Worm (Caenorhabditis elegans) whole organism, midembryonic: ENCODE measurements around the gene arrd-1.

ENCODE experiments used
- cog-1 ChIP-seq: sonication (generic microtip); optimal IDR thresholded peaks from 2 replicates; lab custom pipeline; 2016; ENCODE audit warnings: missing genetic modification characterization, missing compliant biosample characterization
- flt-1 ChIP-seq: fragments of 200-800 bp; sonication (Bioruptor generic); IDR thresholded peaks from 2 replicates; pipeline ENCODE4 v1.3.6; 2022; ENCODE audit warnings: missing genetic modification characterization, missing compliant biosample characterization
- klf-2 ChIP-seq: fragments of 200-800 bp; sonication (Bioruptor generic); conservative IDR thresholded peaks from 2 replicates; pipeline ENCODE4 v1.3.6; 2022; ENCODE audit warnings: missing genetic modification reagents, missing genetic modification characterization, missing compliant biosample characterization
- ref-1 ChIP-seq: fragments of 200-800 bp; sonication (Bioruptor generic); conservative IDR thresholded peaks from 2 replicates; pipeline ENCODE4 v1.3.6; 2022; ENCODE audit warnings: missing genetic modification reagents, missing genetic modification characterization, missing compliant biosample characterization
- tab-1 ChIP-seq: fragments of 200-800 bp; sonication (Bioruptor generic); IDR thresholded peaks from 2 replicates; pipeline ENCODE4 v1.3.6; 2022; ENCODE audit warnings: missing genetic modification characterization, missing compliant biosample characterization
- ztf-29 ChIP-seq: fragments of 200-800 bp; sonication (Bioruptor generic); IDR thresholded peaks from 2 replicates; pipeline ENCODE4 v1.3.6; 2022; ENCODE audit warnings: missing genetic modification reagents, missing genetic modification characterization, missing compliant biosample characterization

DNA sequence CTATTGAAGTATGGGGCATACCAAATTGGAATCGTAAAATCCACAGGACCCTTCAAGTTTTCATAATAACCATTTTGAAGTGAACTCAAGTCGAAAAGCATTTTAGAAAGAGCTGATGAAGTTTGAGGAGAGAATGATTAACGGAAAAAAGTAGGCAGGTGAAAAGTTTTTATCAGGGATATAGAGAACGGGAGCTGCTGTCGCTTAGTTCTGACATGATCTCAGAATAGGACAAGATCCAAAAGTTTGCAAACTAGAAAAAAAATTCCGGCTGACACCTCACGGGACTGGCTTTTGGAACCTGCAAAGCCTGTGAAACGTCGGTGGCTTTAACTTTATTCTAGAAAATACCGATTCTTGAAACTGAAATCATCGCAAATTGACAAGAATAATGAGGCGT is 43.7 kb downstream of the arrd-1 start, which contains the start of gene sri-46:
- TF ChIP-seq ztf-29 (no peak), cog-1 (tag; lab: Kevin White, UChicago) (no peak), klf-2 (GFP tag; lab: Robert Waterston, UW) (no peak), flt-1 (GFP tag; lab: Robert Waterston, UW) (no peak), ref-1 (no peak), tab-1 (no peak)
